Fruit fly (Drosophila melanogaster) whole organism, embryonic: ENCODE measurements around the gene CG7135.

ENCODE experiments used
- Abd-B ChIP-seq: fragments of 200-800 bp; sonication (Bioruptor generic); optimal IDR thresholded peaks from 2 replicates; lab custom pipeline; 2018; ENCODE audit warnings: missing biosample characterization, mild to moderate bottlenecking, missing genetic modification characterization, moderate library complexity
- Aef1 ChIP-seq: fragments of 200-800 bp; sonication (Bioruptor generic); IDR thresholded peaks from 3 replicates; pipeline ENCODE4 v1.3.6; 2022; ENCODE audit warnings: missing biosample characterization, missing genetic modification characterization
- CG10462 ChIP-seq: fragments of 200-800 bp; sonication (Bioruptor generic); optimal IDR thresholded peaks from 2 replicates; lab custom pipeline; 2016; ENCODE audit warnings: missing biosample characterization, missing genetic modification characterization
- CG11085 ChIP-seq: fragments of 200-800 bp; sonication (Bioruptor generic); IDR thresholded peaks from 2 replicates; pipeline ENCODE4 v1.3.6; 2022; ENCODE audit warnings: missing biosample characterization, missing genetic modification characterization
- CG12219 ChIP-seq: fragments of 200-800 bp; sonication (Bioruptor generic); optimal IDR thresholded peaks from 3 replicates; lab custom pipeline; 2018; ENCODE audit warnings: missing biosample characterization, mild to moderate bottlenecking, missing genetic modification characterization
- CG13296 ChIP-seq: fragments of 200-800 bp; sonication (Bioruptor generic); optimal IDR thresholded peaks from 3 replicates; lab custom pipeline; 2018; ENCODE audit warnings: missing biosample characterization, mild to moderate bottlenecking, missing genetic modification characterization
- CG15073 ChIP-seq: fragments of 200-800 bp; sonication (Bioruptor generic); optimal IDR thresholded peaks from 2 replicates; lab custom pipeline; 2016; ENCODE audit warnings: missing biosample characterization, missing genetic modification characterization
- CG17829 ChIP-seq: fragments of 200-800 bp; optimal IDR thresholded peaks from 2 replicates; lab custom pipeline; 2019; ENCODE audit warnings: missing biosample characterization, mild to moderate bottlenecking, missing genetic modification characterization, moderate library complexity
- CG17912 ChIP-seq: fragments of 200-800 bp; sonication (Bioruptor generic); optimal IDR thresholded peaks from 2 replicates; lab custom pipeline; 2018; ENCODE audit warnings: missing biosample characterization, mild to moderate bottlenecking, missing genetic modification characterization
- CG18011 ChIP-seq: fragments of 200-800 bp; sonication (Bioruptor generic); optimal IDR thresholded peaks from 2 replicates; lab custom pipeline; 2017; ENCODE audit warnings: missing biosample characterization, missing genetic modification characterization, mild to moderate bottlenecking, moderate library complexity, missing genotype
- CG18599 ChIP-seq: fragments of 200-800 bp; sonication (Bioruptor generic); optimal IDR thresholded peaks from 3 replicates; lab custom pipeline; 2017; ENCODE audit warnings: missing biosample characterization, missing genetic modification characterization, mild to moderate bottlenecking, moderate library complexity, missing genetic modification reagents
- CG18619 ChIP-seq: fragments of 200-800 bp; sonication (Bioruptor generic); optimal IDR thresholded peaks from 3 replicates; lab custom pipeline; 2017; ENCODE audit warnings: missing biosample characterization, mild to moderate bottlenecking, missing genetic modification characterization
- CG31224 ChIP-seq: fragments of 200-800 bp; sonication (Bioruptor generic); IDR thresholded peaks from 2 replicates; pipeline ENCODE4 v1.3.6; 2022; ENCODE audit warnings: missing biosample characterization, missing genetic modification characterization
- CG34376 ChIP-seq: fragments of 200-800 bp; sonication (Bioruptor generic); optimal IDR thresholded peaks from 2 replicates; lab custom pipeline; 2018; ENCODE audit warnings: missing biosample characterization, mild to moderate bottlenecking, missing genetic modification characterization
- CG7271 ChIP-seq: fragments of 200-800 bp; sonication (Bioruptor generic); optimal IDR thresholded peaks from 2 replicates; lab custom pipeline; 2018; ENCODE audit warnings: missing biosample characterization, mild to moderate bottlenecking, missing genetic modification characterization, moderate library complexity
- CG8290 ChIP-seq, 3 experiments: fragments of 200-800 bp; sonication (Bioruptor generic); optimal IDR thresholded peaks; 2 replicates each; lab custom pipeline; 2016 to 2019; ENCODE audit warnings: missing biosample characterization in 3 of 3, missing genetic modification characterization in 3 of 3, mild to moderate bottlenecking in 2 of 3, moderate library complexity in 1 of 3
- CG9727 ChIP-seq: fragments of 200-800 bp; sonication (Bioruptor generic); optimal IDR thresholded peaks from 3 replicates; lab custom pipeline; 2017; ENCODE audit warnings: missing biosample characterization, mild to moderate bottlenecking, missing genetic modification characterization
- Elba2 ChIP-seq: fragments of 200-800 bp; sonication (Bioruptor generic); optimal IDR thresholded peaks from 3 replicates; lab custom pipeline; 2016; ENCODE audit warnings: missing biosample characterization, missing genetic modification characterization
- Ets65A ChIP-seq: fragments of 200-800 bp; sonication (Bioruptor generic); peaks from one replicate; lab custom pipeline; 2016; ENCODE audit warnings: missing biosample characterization, missing genetic modification characterization
- Fer3 ChIP-seq: fragments of 200-800 bp; sonication (Bioruptor generic); optimal IDR thresholded peaks from 2 replicates; lab custom pipeline; 2018; ENCODE audit warnings: missing biosample characterization, mild to moderate bottlenecking, missing genetic modification characterization, moderate library complexity
- HHEX ChIP-seq: fragments of 200-800 bp; sonication (Bioruptor generic); optimal IDR thresholded peaks from 3 replicates; lab custom pipeline; 2017; ENCODE audit warnings: missing biosample characterization, mild to moderate bottlenecking, missing genetic modification characterization, missing genetic modification reagents
- Hand ChIP-seq: fragments of 200-800 bp; sonication (Bioruptor generic); optimal IDR thresholded peaks from 2 replicates; lab custom pipeline; 2017; ENCODE audit warnings: mild to moderate bottlenecking, missing biosample characterization, missing genetic modification reagents, missing genetic modification characterization
- Max ChIP-seq: fragments of 200-800 bp; sonication (Bioruptor generic); optimal IDR thresholded peaks from 2 replicates; lab custom pipeline; 2016; ENCODE audit warnings: missing biosample characterization, mild to moderate bottlenecking, missing genetic modification characterization
- NFAT ChIP-seq: fragments of 200-800 bp; sonication (Bioruptor generic); IDR thresholded peaks from 2 replicates; pipeline ENCODE4 v1.3.6; 2022; ENCODE audit warnings: missing biosample characterization, missing genetic modification characterization
- Nf-YB ChIP-seq: fragments of 200-800 bp; sonication (Bioruptor generic); optimal IDR thresholded peaks from 3 replicates; lab custom pipeline; 2019; ENCODE audit warnings: missing biosample characterization, mild to moderate bottlenecking, missing genetic modification characterization, moderate library complexity
- Nf-YC ChIP-seq: fragments of 200-800 bp; optimal IDR thresholded peaks from 3 replicates; lab custom pipeline; 2019; ENCODE audit warnings: missing biosample characterization, mild to moderate bottlenecking, missing genetic modification characterization, moderate library complexity
- Opbp ChIP-seq: fragments of 200-800 bp; sonication (Bioruptor generic); IDR thresholded peaks from 3 replicates; pipeline ENCODE4 v1.3.6; 2022; ENCODE audit warnings: missing biosample characterization, missing genetic modification characterization; ENCODE audit not compliant: partially characterized antibody
- Side ChIP-seq: fragments of 200-800 bp; sonication (Bioruptor generic); optimal IDR thresholded peaks from 2 replicates; lab custom pipeline; 2016; ENCODE audit warnings: missing biosample characterization, missing genetic modification characterization
- ac ChIP-seq: fragments of 200-800 bp; sonication (Bioruptor generic); optimal IDR thresholded peaks from 3 replicates; lab custom pipeline; 2017; ENCODE audit warnings: missing biosample characterization, mild to moderate bottlenecking, missing genetic modification characterization
- ara ChIP-seq: fragments of 200-800 bp; sonication (Bioruptor generic); IDR thresholded peaks from 2 replicates; pipeline ENCODE4 v1.3.6; 2022; ENCODE audit warnings: missing biosample characterization, missing genetic modification characterization
- ash1 ChIP-seq: fragments of 200-800 bp; sonication (Bioruptor generic); optimal IDR thresholded peaks from 2 replicates; lab custom pipeline; 2018; ENCODE audit warnings: missing biosample characterization, mild to moderate bottlenecking, missing genetic modification characterization
- crp ChIP-seq, 2 experiments: fragments of 200-800 bp; sonication (Bioruptor generic); optimal IDR thresholded peaks; 2 replicates in 1 of 2; 3 replicates in 1 of 2; lab custom pipeline; 2017; ENCODE audit warnings: missing biosample characterization in 2 of 2, missing genetic modification characterization in 2 of 2, mild to moderate bottlenecking in 1 of 2, moderate library complexity in 1 of 2
- cwo ChIP-seq: fragments of 200-800 bp; sonication (Bioruptor generic); optimal IDR thresholded peaks from 3 replicates; lab custom pipeline; 2017; ENCODE audit warnings: missing biosample characterization, missing genetic modification characterization, mild to moderate bottlenecking, moderate library complexity, missing genetic modification reagents
- dan ChIP-seq: fragments of 200-800 bp; sonication (Bioruptor generic); IDR thresholded peaks from 2 replicates; pipeline ENCODE4 v1.3.6; 2022; ENCODE audit warnings: missing biosample characterization, missing genetic modification characterization
- fu2 ChIP-seq: fragments of 200-800 bp; sonication (Bioruptor generic); optimal IDR thresholded peaks from 2 replicates; lab custom pipeline; 2016; ENCODE audit warnings: missing biosample characterization, missing genetic modification characterization
- grau ChIP-seq: fragments of 200-800 bp; optimal IDR thresholded peaks from 3 replicates; lab custom pipeline; 2019; ENCODE audit warnings: missing biosample characterization, mild to moderate bottlenecking, missing genetic modification characterization, moderate library complexity
- ind ChIP-seq: fragments of 200-800 bp; sonication (Bioruptor generic); optimal IDR thresholded peaks from 3 replicates; lab custom pipeline; 2016; ENCODE audit warnings: missing biosample characterization, missing genetic modification characterization
- jing ChIP-seq: fragments of 200-800 bp; sonication (Bioruptor generic); optimal IDR thresholded peaks from 2 replicates; lab custom pipeline; 2018; ENCODE audit warnings: missing biosample characterization, mild to moderate bottlenecking, missing genetic modification characterization
- kni ChIP-seq: fragments of 200-800 bp; sonication (Bioruptor generic); optimal IDR thresholded peaks from 3 replicates; lab custom pipeline; 2017; ENCODE audit warnings: mild to moderate bottlenecking, missing biosample characterization, missing genetic modification reagents, missing genetic modification characterization
- knrl ChIP-seq: fragments of 200-800 bp; sonication (Bioruptor generic); IDR thresholded peaks from 3 replicates; pipeline ENCODE4 v1.3.6; 2022; ENCODE audit warnings: missing biosample characterization, missing genetic modification characterization; ENCODE audit not compliant: partially characterized antibody
- nmo ChIP-seq: fragments of 200-800 bp; sonication (Bioruptor generic); optimal IDR thresholded peaks from 2 replicates; lab custom pipeline; 2018; ENCODE audit warnings: missing biosample characterization, mild to moderate bottlenecking, missing genetic modification characterization, moderate library complexity
- odd ChIP-seq: fragments of 200-800 bp; sonication (Bioruptor generic); optimal IDR thresholded peaks from 2 replicates; lab custom pipeline; 2017; ENCODE audit warnings: missing biosample characterization, mild to moderate bottlenecking, missing genetic modification characterization
- pb ChIP-seq: fragments of 200-800 bp; sonication (Bioruptor generic); optimal IDR thresholded peaks from 3 replicates; lab custom pipeline; 2016; ENCODE audit warnings: missing biosample characterization, missing genetic modification characterization
- pzg ChIP-seq: fragments of 200-800 bp; sonication (Bioruptor generic); optimal IDR thresholded peaks from 3 replicates; lab custom pipeline; 2018; ENCODE audit warnings: missing biosample characterization, mild to moderate bottlenecking, missing genetic modification characterization, moderate library complexity
- shn ChIP-seq: fragments of 200-800 bp; sonication (Bioruptor generic); optimal IDR thresholded peaks from 3 replicates; lab custom pipeline; 2016; ENCODE audit warnings: missing biosample characterization, missing genetic modification characterization
- stwl ChIP-seq: fragments of 200-800 bp; sonication (Bioruptor generic); optimal IDR thresholded peaks from 3 replicates; lab custom pipeline; 2018; ENCODE audit warnings: missing biosample characterization, mild to moderate bottlenecking, missing genetic modification characterization, moderate library complexity
- twi ChIP-seq: fragments of 200-800 bp; optimal IDR thresholded peaks from 2 replicates; lab custom pipeline; 2019; ENCODE audit warnings: missing biosample characterization, mild to moderate bottlenecking, missing genetic modification characterization, moderate library complexity
- usp ChIP-seq: fragments of >200 bp; optimal IDR thresholded peaks from 2 replicates; lab custom pipeline; 2017; ENCODE audit warnings: missing biosample characterization, missing genetic modification characterization
- vnd ChIP-seq: fragments of 200-800 bp; sonication (Bioruptor generic); IDR thresholded peaks from 3 replicates; pipeline ENCODE4 v1.3.6; 2022; ENCODE audit warnings: missing biosample characterization, missing genetic modification characterization; ENCODE audit not compliant: partially characterized antibody
- vvl ChIP-seq: fragments of 200-800 bp; sonication (Bioruptor generic); IDR thresholded peaks from 2 replicates; pipeline ENCODE4 v1.3.6; 2022; ENCODE audit warnings: missing biosample characterization, missing genetic modification characterization

Gene CG7135

DNA sequence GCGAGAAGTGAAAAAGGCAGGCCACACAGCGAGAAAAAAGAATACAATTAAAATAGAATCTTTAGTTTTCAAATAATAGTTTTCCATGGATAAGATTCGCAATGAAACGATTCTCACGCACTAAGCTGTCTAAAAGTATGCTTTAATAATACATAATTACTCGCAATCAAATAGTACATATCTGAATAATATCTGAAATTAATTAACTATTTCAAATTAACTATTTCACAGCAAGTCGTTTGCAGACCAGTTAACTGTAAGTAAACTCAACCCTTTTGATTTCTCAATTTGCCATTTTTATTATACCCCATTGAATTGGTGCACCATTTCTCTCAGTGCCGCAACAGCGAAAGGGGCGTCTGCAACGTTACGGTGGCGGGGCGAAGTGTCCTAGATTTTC lies 22.1 kb downstream of the CG7135 start:
- no peak for TF ChIP-seq CG31224
- TF ChIP-seq ind (GFP tag; lab: Kevin White, UChicago): peak; percentile 2
- TF ChIP-seq CG7271 (tag; lab: Kevin White, UChicago): no peak
- TF ChIP-seq CG12219 (GFP tag; lab: Kevin White, UChicago): no peak
- TF ChIP-seq twi (tag; lab: Kevin White, UChicago): no peak
- TF ChIP-seq odd (GFP tag; lab: Kevin White, UChicago): peak; percentile 17
- no peak for TF ChIP-seq CG17912
- TF ChIP-seq Nf-YB: no peak
- peak; percentile 25 for TF ChIP-seq HHEX (GFP tag; lab: Kevin White, UChicago)
- no peak for TF ChIP-seq NFAT (GFP tag; lab: Robert Waterston, UW)
- no peak for TF ChIP-seq Elba2 (GFP tag; lab: Kevin White, UChicago)
- TF ChIP-seq dan (GFP tag; lab: Robert Waterston, UW): no peak
- no peak for TF ChIP-seq CG11085 (GFP tag; lab: Robert Waterston, UW)
- TF ChIP-seq cwo (GFP tag; lab: Kevin White, UChicago): peak; percentile 33
- TF ChIP-seq Hand (GFP tag; lab: Kevin White, UChicago): peak; percentile 60
- TF ChIP-seq vvl (GFP tag; lab: Robert Waterston, UW): no peak
- TF ChIP-seq CG17829: no peak
- peak; percentile 2 for TF ChIP-seq Nf-YC
- TF ChIP-seq pzg (GFP tag; lab: Kevin White, UChicago): no peak
- TF ChIP-seq Ets65A (GFP tag; lab: Kevin White, UChicago): peak; percentile 90
- TF ChIP-seq CG10462 (GFP tag; lab: Kevin White, UChicago): no peak
- no peak for TF ChIP-seq knrl (GFP tag; lab: Robert Waterston, UW)
- TF ChIP-seq Side (GFP tag; lab: Kevin White, UChicago): no peak
- peak; percentile 46 for TF ChIP-seq CG13296
- no peak for TF ChIP-seq vnd (GFP tag; lab: Robert Waterston, UW)
- no peak for TF ChIP-seq Opbp
- TF ChIP-seq fu2 (GFP tag; lab: Kevin White, UChicago): no peak
- TF ChIP-seq stwl: no peak
- TF ChIP-seq Fer3 (tag; lab: Kevin White, UChicago): no peak
- TF ChIP-seq CG9727 (GFP tag; lab: Kevin White, UChicago): peak; percentile 52
- TF ChIP-seq CG18011 (GFP tag; lab: Kevin White, UChicago): no peak
- peak; percentile 77 for TF ChIP-seq CG18599 (GFP tag; lab: Kevin White, UChicago)
- TF ChIP-seq ac (GFP tag; lab: Kevin White, UChicago): no peak
- no peak for TF ChIP-seq CG8290 (GFP tag; optimal IDR thresholded peaks at IDR 0.05; lab: Kevin White, UChicago)
- peak in 1 of 2 experiments; percentile 18 for TF ChIP-seq CG8290 (tag; optimal IDR thresholded peaks at IDR 0.05; lab: Kevin White, UChicago)
- TF ChIP-seq CG18619: no peak
- TF ChIP-seq usp (GFP tag; lab: Kevin White, UChicago): no peak
- TF ChIP-seq Max (GFP tag; lab: Kevin White, UChicago): peak; percentile 4
- no peak for TF ChIP-seq crp (GFP tag; optimal IDR thresholded peaks at IDR 0.05; lab: Kevin White, UChicago)
- TF ChIP-seq ara (GFP tag; lab: Robert Waterston, UW): no peak
- TF ChIP-seq jing: no peak
- no peak for TF ChIP-seq Aef1
- peak; percentile 46 for TF ChIP-seq grau
- TF ChIP-seq pb (GFP tag; lab: Kevin White, UChicago): no peak
- TF ChIP-seq Abd-B (GFP tag; lab: Kevin White, UChicago): no peak
- no peak for TF ChIP-seq shn
- TF ChIP-seq nmo (GFP tag; lab: Kevin White, UChicago): peak; percentile 51
- no peak for TF ChIP-seq kni (GFP tag; lab: Kevin White, UChicago)
- TF ChIP-seq CG15073 (GFP tag; lab: Kevin White, UChicago): no peak
- peak; percentile 56 for TF ChIP-seq CG34376 (GFP tag; lab: Kevin White, UChicago)
- no peak for TF ChIP-seq ash1
